Fruit fly (Drosophila melanogaster) whole organism, pupa: ENCODE results near the gene CG10365.

Experiments used
- CG15710 ChIP-seq: fragments of 200-800 bp; sonication (Bioruptor generic); optimal IDR thresholded peaks from 2 replicates; lab custom pipeline; 2018; ENCODE audit warnings: missing biosample characterization, mild to moderate bottlenecking, missing genetic modification characterization, moderate library complexity
- CG32121 ChIP-seq: fragments of 200-800 bp; sonication (Bioruptor generic); IDR thresholded peaks from 2 replicates; pipeline ENCODE4 v1.3.6; 2022; ENCODE audit warnings: missing biosample characterization, missing genetic modification characterization
- CG8159 ChIP-seq: fragments of 200-800 bp; sonication (Bioruptor generic); optimal IDR thresholded peaks from 3 replicates; lab custom pipeline; 2018; ENCODE audit warnings: missing biosample characterization, mild to moderate bottlenecking, missing genetic modification characterization, moderate library complexity
- CG9948 ChIP-seq: fragments of 200-800 bp; sonication (Bioruptor generic); optimal IDR thresholded peaks from 2 replicates; lab custom pipeline; 2018; ENCODE audit warnings: missing biosample characterization, mild to moderate bottlenecking, missing genetic modification characterization, moderate library complexity
- D1 ChIP-seq: fragments of 200-800 bp; sonication (Bioruptor generic); optimal IDR thresholded peaks from 2 replicates; lab custom pipeline; 2018; ENCODE audit warnings: missing biosample characterization, mild to moderate bottlenecking, missing genetic modification characterization, moderate library complexity
- EcR ChIP-seq: fragments of 200-800 bp; sonication (Bioruptor generic); optimal IDR thresholded peaks from 3 replicates; lab custom pipeline; 2019; ENCODE audit warnings: missing biosample characterization, missing genetic modification characterization, mild to moderate bottlenecking, moderate library complexity, missing genetic modification reagents
- Ets98B ChIP-seq: fragments of 200-800 bp; sonication (Bioruptor generic); IDR thresholded peaks from 2 replicates; pipeline ENCODE4 v1.3.6; 2022; ENCODE audit warnings: missing biosample characterization, missing genetic modification characterization
- Snoo ChIP-seq: fragments of 200-800 bp; sonication (Bioruptor generic); optimal IDR thresholded peaks from 3 replicates; lab custom pipeline; 2017; ENCODE audit warnings: missing biosample characterization, mild to moderate bottlenecking, missing genetic modification characterization, inconsistent platforms

dm6 chr3R:23728086-23728485, 5.0 kb downstream of the CG10365 start:
- TF ChIP-seq D1 (no peak), CG8159 (peak; percentile 49), Ets98B (GFP tag; lab: Robert Waterston, UW) (peak; percentile 71; the same call in 1 of the 2 replicates), CG32121 (GFP tag; lab: Robert Waterston, UW) (peak; percentile 28; the same call in 1 of the 2 replicates), CG15710 (tag; lab: Kevin White, UChicago) (peak; percentile 52), Snoo (no peak), EcR (no peak), CG9948 (tag; lab: Kevin White, UChicago) (peak; percentile 7)
